Worm (Caenorhabditis elegans) whole organism, L1 larva: ENCODE results near the gene srx-101.

Experiments used
- C04F5.9 ChIP-seq: sonication (generic microtip); optimal IDR thresholded peaks from 2 replicates; lab custom pipeline; 2016; ENCODE audit warnings: missing genetic modification characterization, missing compliant biosample characterization
- C16A3.4 ChIP-seq: fragments of 150-350 bp; optimal IDR thresholded peaks from 2 replicates; lab custom pipeline; 2014; ENCODE audit warnings: missing biosample characterization, missing genetic modification characterization
- C34B4.2 ChIP-seq: sonication (generic microtip); optimal IDR thresholded peaks from 2 replicates; lab custom pipeline; 2017; ENCODE audit warnings: mild to moderate bottlenecking, missing genetic modification characterization, missing compliant biosample characterization
- F16B12.6 ChIP-seq: fragments of 150-350 bp; optimal IDR thresholded peaks from 2 replicates; lab custom pipeline; 2014; ENCODE audit warnings: missing biosample characterization, missing genetic modification characterization
- Y116A8C.19 ChIP-seq: sonication (generic microtip); optimal IDR thresholded peaks from 2 replicates; lab custom pipeline; 2016; ENCODE audit warnings: missing compliant biosample characterization, missing genetic modification characterization, borderline replicate concordance
- alr-1 ChIP-seq: fragments of 200-800 bp; sonication (Bioruptor generic); optimal IDR thresholded peaks from 2 replicates; lab custom pipeline; 2018; ENCODE audit warnings: borderline replicate concordance, mild to moderate bottlenecking, missing genetic modification characterization, missing compliant biosample characterization
- aly-2 ChIP-seq: fragments of 150-350 bp; optimal IDR thresholded peaks from 2 replicates; lab custom pipeline; 2014; ENCODE audit warnings: missing biosample characterization, missing genetic modification characterization
- blmp-1 ChIP-seq: fragments of 150-350 bp; optimal IDR thresholded peaks from 2 replicates; lab custom pipeline; 2014; ENCODE audit warnings: missing biosample characterization, missing genetic modification characterization
- ceh-63 ChIP-seq: fragments of 200-800 bp; sonication (Bioruptor generic); optimal IDR thresholded peaks from 2 replicates; lab custom pipeline; 2018; ENCODE audit warnings: mild to moderate bottlenecking, missing genetic modification characterization, missing compliant biosample characterization
- ceh-90 ChIP-seq: sonication (generic microtip); optimal IDR thresholded peaks from 2 replicates; lab custom pipeline; 2016; ENCODE audit warnings: missing genetic modification characterization, missing compliant biosample characterization
- dpl-1 ChIP-seq, 3 experiments: fragments of 150-350 bp in 2 of 3; sonication (generic microtip) in 1 of 3; optimal IDR thresholded peaks; 2 replicates each; lab custom pipeline; 2014 to 2017; ENCODE audit warnings: missing biosample characterization in 3 of 3, missing genetic modification characterization in 3 of 3, missing genetic modification reagents in 3 of 3
- dsc-1 ChIP-seq: sonication (generic microtip); optimal IDR thresholded peaks from 2 replicates; lab custom pipeline; 2016; ENCODE audit warnings: mild to moderate bottlenecking, missing genetic modification characterization, missing compliant biosample characterization
- efl-1 ChIP-seq, 4 experiments: fragments of 150-350 bp; optimal IDR thresholded peaks in 3 of 4; peaks in 1 of 4; 1 replicate in 1 of 4; 2 replicates in 3 of 4; lab custom pipeline; 2014; ENCODE audit warnings: missing biosample characterization in 2 of 4, missing genetic modification characterization in 2 of 4, missing genetic modification reagents in 2 of 4
- elt-2 ChIP-seq: sonication (generic microtip); optimal IDR thresholded peaks from 2 replicates; lab custom pipeline; 2016; ENCODE audit warnings: missing genetic modification characterization, mild to moderate bottlenecking, inconsistent platforms, missing compliant biosample characterization, missing genetic modification reagents
- elt-3 ChIP-seq, 6 experiments: fragments of 150-350 bp in 1 of 6; sonication (generic microtip); optimal IDR thresholded peaks; 2 replicates each; lab custom pipeline; 2017 to 2018; ENCODE audit warnings: missing biosample characterization in 6 of 6, missing genetic modification characterization in 6 of 6, inconsistent platforms in 1 of 6
- fkh-10 ChIP-seq: sonication (generic microtip); optimal IDR thresholded peaks from 2 replicates; lab custom pipeline; 2017; ENCODE audit warnings: missing biosample characterization, missing genetic modification reagents, missing genetic modification characterization
- grh-1 ChIP-seq: fragments of 200-800 bp; sonication (Bioruptor generic); IDR thresholded peaks from 2 replicates; pipeline ENCODE4 v1.3.6; 2022; ENCODE audit warnings: missing genetic modification reagents, missing genetic modification characterization, missing compliant biosample characterization
- hlh-4 ChIP-seq: sonication (generic microtip); optimal IDR thresholded peaks from 2 replicates; lab custom pipeline; 2016; ENCODE audit warnings: mild to moderate bottlenecking, missing genetic modification characterization, missing compliant biosample characterization
- isw-1 ChIP-seq: fragments of 200-800 bp; sonication (Bioruptor generic); IDR thresholded peaks from 2 replicates; pipeline ENCODE4 v1.3.6; 2022; ENCODE audit warnings: missing genetic modification characterization, missing compliant biosample characterization
- lin-14 ChIP-seq: fragments of 200-800 bp; sonication (Bioruptor generic); optimal IDR thresholded peaks from 2 replicates; lab custom pipeline; 2018; ENCODE audit warnings: mild to moderate bottlenecking, missing genetic modification characterization, moderate library complexity, missing compliant biosample characterization
- lin-35 ChIP-seq, 2 experiments: fragments of 150-350 bp; optimal IDR thresholded peaks; 2 replicates each; lab custom pipeline; 2014; ENCODE audit warnings: missing biosample characterization in 2 of 2, missing genetic modification characterization in 2 of 2, missing genetic modification reagents in 2 of 2
- lin-39 ChIP-seq: fragments of 150-350 bp; optimal IDR thresholded peaks from 2 replicates; lab custom pipeline; 2014; ENCODE audit warnings: missing biosample characterization, missing genetic modification reagents, missing genetic modification characterization
- lir-3 ChIP-seq: sonication (generic microtip); optimal IDR thresholded peaks from 2 replicates; lab custom pipeline; 2016; ENCODE audit warnings: mild to moderate bottlenecking, missing genetic modification characterization, moderate library complexity, missing compliant biosample characterization; ENCODE audit not compliant: poor library complexity
- lsy-2 ChIP-seq, 2 experiments: fragments of 150-350 bp; optimal IDR thresholded peaks; 2 replicates each; lab custom pipeline; 2014; ENCODE audit warnings: missing biosample characterization in 2 of 2, missing genetic modification characterization in 2 of 2
- mab-9 ChIP-seq: fragments of 200-800 bp; sonication (Bioruptor generic); IDR thresholded peaks from 2 replicates; pipeline ENCODE4 v1.3.6; 2022; ENCODE audit warnings: missing genetic modification reagents, missing genetic modification characterization, missing compliant biosample characterization
- nhr-12 ChIP-seq: sonication (generic microtip); optimal IDR thresholded peaks from 2 replicates; lab custom pipeline; 2017; ENCODE audit warnings: missing biosample characterization, missing genetic modification characterization
- nhr-19 ChIP-seq: fragments of 200-800 bp; sonication (Bioruptor generic); conservative IDR thresholded peaks from 2 replicates; pipeline ENCODE4 v1.3.6; 2022; ENCODE audit warnings: missing genetic modification characterization, missing compliant biosample characterization
- nhr-47 ChIP-seq: sonication (generic microtip); optimal IDR thresholded peaks from 2 replicates; lab custom pipeline; 2016; ENCODE audit warnings: mild to moderate bottlenecking, missing genetic modification characterization, moderate library complexity, missing compliant biosample characterization
- nhr-77 ChIP-seq: fragments of 150-350 bp; optimal IDR thresholded peaks from 2 replicates; lab custom pipeline; 2014; ENCODE audit warnings: missing biosample characterization, missing genetic modification characterization
- nhr-90 ChIP-seq: sonication (generic microtip); optimal IDR thresholded peaks from 2 replicates; lab custom pipeline; 2016; ENCODE audit warnings: mild to moderate bottlenecking, missing genetic modification characterization, missing compliant biosample characterization; ENCODE audit not compliant: poor library complexity
- pag-3 ChIP-seq: sonication (generic microtip); optimal IDR thresholded peaks from 2 replicates; lab custom pipeline; 2017; ENCODE audit warnings: missing genetic modification characterization, mild to moderate bottlenecking, missing compliant biosample characterization, antibody characterized with exemption, borderline replicate concordance; ENCODE audit not compliant: insufficient read depth
- pqm-1 ChIP-seq: sonication (generic microtip); optimal IDR thresholded peaks from 3 replicates; lab custom pipeline; 2017; ENCODE audit warnings: missing biosample characterization, missing genetic modification characterization
- rnt-1 ChIP-seq: sonication (generic microtip); optimal IDR thresholded peaks from 2 replicates; lab custom pipeline; 2016; ENCODE audit warnings: mild to moderate bottlenecking, missing genetic modification characterization, moderate library complexity, missing compliant biosample characterization
- snu-23 ChIP-seq: sonication (generic microtip); optimal IDR thresholded peaks from 2 replicates; lab custom pipeline; 2016; ENCODE audit warnings: missing genetic modification characterization, missing compliant biosample characterization
- tbx-2 ChIP-seq: sonication (generic microtip); optimal IDR thresholded peaks from 2 replicates; lab custom pipeline; 2016; ENCODE audit warnings: missing genetic modification characterization, missing compliant biosample characterization
- unc-30 ChIP-seq: sonication (generic microtip); optimal IDR thresholded peaks from 2 replicates; lab custom pipeline; 2017; ENCODE audit warnings: missing biosample characterization, missing genetic modification characterization
- unc-62 ChIP-seq: fragments of 150-350 bp; optimal IDR thresholded peaks from 2 replicates; lab custom pipeline; 2014; ENCODE audit warnings: missing biosample characterization, missing genetic modification reagents, missing genetic modification characterization
- zip-4 ChIP-seq: fragments of 200-800 bp; sonication (Bioruptor generic); optimal IDR thresholded peaks from 2 replicates; lab custom pipeline; 2018; ENCODE audit warnings: mild to moderate bottlenecking, missing genetic modification characterization, moderate library complexity, missing compliant biosample characterization
- ztf-4 ChIP-seq: fragments of 150-350 bp; optimal IDR thresholded peaks from 2 replicates; lab custom pipeline; 2014; ENCODE audit warnings: missing biosample characterization, missing genetic modification characterization

Gene srx-101

ce11 chrII:3669315-3669714 lies 21.2 kb downstream of the srx-101 start, which contains the start of gene srx-97 (continued):
- TF ChIP-seq F16B12.6 (no peak), pag-3 (tag; lab: Kevin White, UChicago) (no peak), nhr-77 (tag; lab: Kevin White, UChicago) (no peak)

DNA sequence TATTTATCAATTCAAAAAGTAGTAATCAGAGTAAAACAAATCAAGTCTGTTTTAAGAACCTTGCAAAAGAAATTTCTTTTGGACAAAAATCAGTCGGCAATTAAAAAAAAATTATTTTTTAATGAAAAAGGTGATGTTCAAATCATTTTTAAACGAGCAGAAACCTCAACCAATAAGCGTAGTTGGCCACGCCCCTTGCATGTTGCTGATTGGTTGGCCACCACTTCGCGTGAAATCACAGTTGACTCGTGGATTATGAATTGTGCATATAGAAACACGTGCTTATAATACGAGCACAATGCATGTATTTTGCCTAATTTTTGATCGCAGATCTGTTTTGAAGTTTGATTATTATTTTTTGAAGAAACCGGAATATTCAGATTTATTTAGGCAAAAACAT lies 25.4 kb downstream of the srx-101 start:
- TF ChIP-seq pqm-1 (tag; lab: Kevin White, UChicago) (no peak), unc-30 (tag; lab: Kevin White, UChicago) (no peak), C04F5.9 (tag; lab: Kevin White, UChicago) (no peak), ceh-90 (tag; lab: Kevin White, UChicago) (no peak), C34B4.2 (tag; lab: Kevin White, UChicago) (no peak), grh-1 (GFP tag; lab: Robert Waterston, UW) (no peak), efl-1 (optimal IDR thresholded peaks at IDR 0.05; lab: Kevin White, UChicago) (no peak), efl-1 (GFP tag; optimal IDR thresholded peaks at IDR 0.05 in 1 of 2; lab: Kevin White, UChicago) (no peak), C16A3.4 (no peak), lin-14 (no peak), lin-39 (tag; lab: Kevin White, UChicago) (no peak), rnt-1 (no peak), dpl-1 (GFP tag; optimal IDR thresholded peaks at IDR 0.05; lab: Kevin White, UChicago) (no peak), lsy-2 (tag; optimal IDR thresholded peaks at IDR 0.05; lab: Kevin White, UChicago) (no peak), isw-1 (GFP tag; lab: Robert Waterston, UW) (no peak), unc-62 (no peak), Y116A8C.19 (no peak)

ce11 chrII:3664470-3664869 lies 26.1 kb downstream of the srx-101 start, which contains the start of gene F19B10.3:
Gene F19B10.3, plus strand, starts transcription at chrII:3664770.
- TF ChIP-seq nhr-47: no peak
- no peak for TF ChIP-seq efl-1 (optimal IDR thresholded peaks at IDR 0.05; lab: Kevin White, UChicago)
- TF ChIP-seq efl-1 (GFP tag; optimal IDR thresholded peaks at IDR 0.05 in 1 of 2; lab: Kevin White, UChicago): peak in 1 of 2 experiments; percentile 29

- TF ChIP-seq hlh-4 (tag; lab: Kevin White, UChicago) (no peak), zip-4 (no peak), C16A3.4 (no peak), mab-9 (no peak), pag-3 (tag; lab: Kevin White, UChicago) (no peak), nhr-12 (no peak), aly-2 (tag; lab: Kevin White, UChicago) (no peak), dsc-1 (tag; lab: Kevin White, UChicago) (no peak)
These were observed 26.8 kb downstream of the srx-101 start, which contains the start of gene F19B10.6 for ce11 chrII:3663796-3664195. Gene F19B10.6, minus strand, starts transcription at chrII:3663896.

- TF ChIP-seq lin-14 (peak; percentile 49), lin-35 (GFP tag; optimal IDR thresholded peaks at IDR 0.05; lab: Kevin White, UChicago) (peak in 1 of 2 experiments; percentile 45), efl-1 (optimal IDR thresholded peaks at IDR 0.05; lab: Kevin White, UChicago) (peak; percentile 20 to 29), efl-1 (GFP tag; optimal IDR thresholded peaks at IDR 0.05 in 1 of 2; lab: Kevin White, UChicago) (no peak), zip-4 (no peak), elt-2 (tag; lab: Kevin White, UChicago) (peak; percentile 41), rnt-1 (peak; percentile 27), tbx-2 (tag; lab: Kevin White, UChicago) (no peak), grh-1 (GFP tag; lab: Robert Waterston, UW) (no peak), elt-3 (tag; optimal IDR thresholded peaks at IDR 0.05; lab: Kevin White, UChicago) (peak in 1 of 6 experiments; percentile 9)
These were observed 28.6 kb downstream of the srx-101 start, which contains the start of gene F19B10.13 for ce11 chrII:3661932-3662331. Gene F19B10.13, plus strand, starts transcription at chrII:3662274.

DNA sequence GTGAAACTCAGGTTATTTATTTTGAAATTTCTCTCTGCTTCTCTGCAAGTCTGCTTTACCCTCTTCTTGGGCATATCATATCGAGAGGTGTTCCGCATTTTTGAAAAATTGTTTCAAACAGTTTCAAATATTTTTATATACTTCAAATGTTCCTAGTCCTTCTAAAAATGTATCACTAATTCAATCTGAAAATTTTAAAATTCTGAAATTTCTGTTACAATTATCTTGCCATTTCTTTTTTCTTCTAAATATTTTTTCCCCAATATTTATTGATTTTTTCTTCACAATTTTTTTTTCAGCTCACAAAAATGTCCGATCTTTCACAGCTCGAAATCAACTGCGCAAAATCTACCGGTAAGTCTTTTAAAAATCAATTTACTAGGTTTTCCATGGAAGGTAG lies 30.8 kb downstream of the srx-101 start, which contains the start of gene F19B10.4:
Gene F19B10.4, plus strand, starts transcription at position 301 of the 400 bp plus-strand sequence.
- no peak for TF ChIP-seq dsc-1 (tag; lab: Kevin White, UChicago)
- no peak for TF ChIP-seq C34B4.2 (tag; lab: Kevin White, UChicago)
- no peak for TF ChIP-seq snu-23 (GFP tag; lab: Kevin White, UChicago)
- TF ChIP-seq nhr-90 (tag; lab: Kevin White, UChicago): no peak
- no peak for TF ChIP-seq lir-3
- no peak for TF ChIP-seq ceh-63 (GFP tag; lab: Kevin White, UChicago)
- TF ChIP-seq nhr-19: no peak
- no peak for TF ChIP-seq alr-1
- no peak for TF ChIP-seq fkh-10
- TF ChIP-seq blmp-1 (tag; lab: Kevin White, UChicago): no peak
- no peak for TF ChIP-seq ztf-4
